Worm (Caenorhabditis elegans) whole organism, early embryonic: ENCODE results near the gene chin-1.

Source experiments
- B0310.2 ChIP-seq: sonication (generic microtip); optimal IDR thresholded peaks from 2 replicates; lab custom pipeline; 2016; ENCODE audit warnings: mild to moderate bottlenecking, missing genetic modification characterization, missing compliant biosample characterization
- ama-1 ChIP-seq: fragments of 150-350 bp; optimal IDR thresholded peaks from 2 replicates; lab custom pipeline; 2014
- ceh-13 ChIP-seq: fragments of 200-800 bp; sonication (Bioruptor generic); optimal IDR thresholded peaks from 2 replicates; lab custom pipeline; 2018; ENCODE audit warnings: mild to moderate bottlenecking, missing genetic modification characterization, missing compliant biosample characterization
- flt-1 ChIP-seq: fragments of 200-800 bp; sonication (Bioruptor generic); IDR thresholded peaks from 2 replicates; pipeline ENCODE4 v1.3.6; 2022; ENCODE audit warnings: missing genetic modification characterization, missing compliant biosample characterization
- hmg-4 ChIP-seq: fragments of 200-800 bp; sonication (Bioruptor generic); optimal IDR thresholded peaks from 2 replicates; lab custom pipeline; 2018; ENCODE audit warnings: mild to moderate bottlenecking, missing genetic modification characterization, missing compliant biosample characterization
- pes-1 ChIP-seq: fragments of 200-800 bp; sonication (Bioruptor generic); IDR thresholded peaks from 2 replicates; pipeline ENCODE4 v1.3.6; 2022; ENCODE audit warnings: missing genetic modification reagents, missing genetic modification characterization, missing compliant biosample characterization
- tbx-11 ChIP-seq: fragments of 200-800 bp; sonication (Bioruptor generic); IDR thresholded peaks from 2 replicates; pipeline ENCODE4 v1.3.6; 2022; ENCODE audit warnings: missing genetic modification characterization, missing compliant biosample characterization
- tra-4 ChIP-seq: sonication (generic microtip); optimal IDR thresholded peaks from 2 replicates; lab custom pipeline; 2017; ENCODE audit warnings: missing genetic modification characterization, missing compliant biosample characterization

DNA sequence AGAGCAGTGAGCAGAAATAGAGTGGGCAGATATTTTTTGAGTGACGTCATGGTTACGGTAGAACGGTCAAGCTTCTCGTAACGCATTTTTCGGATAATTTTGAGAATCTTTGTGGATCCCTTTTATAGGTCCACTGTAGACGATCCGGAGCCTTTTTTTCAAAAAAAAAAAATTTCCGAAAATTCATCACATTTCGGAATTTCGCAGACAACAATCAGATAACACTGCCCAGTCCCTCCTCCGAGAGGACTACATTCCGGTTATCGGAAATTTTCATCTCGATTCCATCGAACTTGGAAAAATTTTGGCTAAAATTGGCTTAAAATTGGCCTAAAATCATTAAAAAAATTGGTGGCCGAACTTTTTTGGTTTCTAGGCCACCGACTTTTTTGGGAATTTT is 22.9 kb upstream of the chin-1 start, which contains the start of gene BE0003N10.6:
- TF ChIP-seq ama-1 (lab: Kevin White, UChicago) (no peak), B0310.2 (tag; lab: Kevin White, UChicago) (no peak), hmg-4 (GFP tag; lab: Kevin White, UChicago) (no peak), tbx-11 (GFP tag; lab: Robert Waterston, UW) (no peak), tra-4 (no peak), flt-1 (no peak), pes-1 (GFP tag; lab: Robert Waterston, UW) (no peak), ceh-13 (GFP tag; lab: Kevin White, UChicago) (no peak)
